Worm (Caenorhabditis elegans) whole organism, L4 larva: ENCODE measurements around the gene F01G4.6.

ENCODE experiments used
- F49E8.2 ChIP-seq: sonication (generic microtip); optimal IDR thresholded peaks from 2 replicates; lab custom pipeline; 2016; ENCODE audit warnings: missing compliant biosample characterization, mild to moderate bottlenecking, missing genetic modification characterization, borderline replicate concordance
- T26A8.4 ChIP-seq: fragments of 200-800 bp; sonication (Bioruptor generic); IDR thresholded peaks from 2 replicates; pipeline ENCODE4 v1.3.6; 2022; ENCODE audit warnings: missing genetic modification characterization, missing compliant biosample characterization
- aha-1 ChIP-seq: fragments of 150-350 bp; peaks from one replicate; lab custom pipeline; 2014; ENCODE audit warnings: missing biosample characterization, missing genetic modification characterization
- arid-1 ChIP-seq: fragments of 200-800 bp; sonication (Bioruptor generic); conservative IDR thresholded peaks from 2 replicates; pipeline ENCODE4 v1.3.6; 2022; ENCODE audit warnings: missing genetic modification reagents, missing genetic modification characterization, missing compliant biosample characterization
- ceh-82 ChIP-seq: sonication (generic microtip); optimal IDR thresholded peaks from 2 replicates; lab custom pipeline; 2017; ENCODE audit warnings: missing biosample characterization, missing genetic modification characterization
- ces-1 ChIP-seq: fragments of 150-350 bp; sonication (generic microtip); optimal IDR thresholded peaks from 4 replicates; lab custom pipeline; 2014; ENCODE audit warnings: missing biosample characterization, missing genetic modification reagents, missing genetic modification characterization
- cey-2 ChIP-seq: sonication (generic microtip); optimal IDR thresholded peaks from 3 replicates; lab custom pipeline; 2017; ENCODE audit warnings: missing genetic modification characterization, mild to moderate bottlenecking, missing compliant biosample characterization, antibody characterized with exemption, borderline replicate concordance; ENCODE audit not compliant: insufficient read depth
- daf-16 ChIP-seq, 3 experiments: sonication (generic microtip); optimal IDR thresholded peaks; 2 replicates each; lab custom pipeline; 2016 to 2017; ENCODE audit warnings: missing genetic modification characterization in 3 of 3, missing genetic modification reagents in 3 of 3, mild to moderate bottlenecking in 2 of 3, missing compliant biosample characterization in 2 of 3, missing biosample characterization in 1 of 3, moderate library complexity in 1 of 3
- dmd-8 ChIP-seq: fragments of 200-800 bp; sonication (Bioruptor generic); IDR thresholded peaks from 2 replicates; pipeline ENCODE4 v1.3.6; 2022; ENCODE audit warnings: missing genetic modification characterization, missing compliant biosample characterization
- dpl-1 ChIP-seq: fragments of 150-350 bp; optimal IDR thresholded peaks from 2 replicates; lab custom pipeline; 2014; ENCODE audit warnings: missing biosample characterization, missing genetic modification reagents, missing genetic modification characterization
- dve-1 ChIP-seq: sonication (generic microtip); optimal IDR thresholded peaks from 2 replicates; lab custom pipeline; 2017; ENCODE audit warnings: antibody characterized with exemption, mild to moderate bottlenecking, missing genetic modification characterization, missing compliant biosample characterization; ENCODE audit not compliant: insufficient read depth
- hif-1 ChIP-seq, 2 experiments: sonication (generic microtip); optimal IDR thresholded peaks; 2 replicates each; lab custom pipeline; 2016 to 2017; ENCODE audit warnings: missing compliant biosample characterization in 2 of 2, missing genetic modification characterization in 2 of 2, missing genetic modification reagents in 2 of 2, missing genotype in 2 of 2, mild to moderate bottlenecking in 1 of 2
- hlh-11 ChIP-seq: fragments of 200-800 bp; sonication (Bioruptor generic); optimal IDR thresholded peaks from 2 replicates; lab custom pipeline; 2018; ENCODE audit warnings: mild to moderate bottlenecking, missing genetic modification characterization, missing compliant biosample characterization
- hmg-1.1 ChIP-seq: fragments of 200-800 bp; sonication (Bioruptor generic); IDR thresholded peaks from 2 replicates; pipeline ENCODE4 v1.3.6; 2022; ENCODE audit warnings: missing genetic modification reagents, missing genetic modification characterization, missing compliant biosample characterization
- jun-1 ChIP-seq: fragments of 150-350 bp; optimal IDR thresholded peaks from 2 replicates; lab custom pipeline; 2014; ENCODE audit warnings: missing biosample characterization, missing genetic modification reagents, missing genetic modification characterization
- lim-7 ChIP-seq: fragments of 200-800 bp; sonication (Bioruptor generic); IDR thresholded peaks from 2 replicates; pipeline ENCODE4 v1.3.6; 2022; ENCODE audit warnings: missing genetic modification characterization, missing compliant biosample characterization
- lin-29 ChIP-seq: fragments of 200-800 bp; sonication (Bioruptor generic); IDR thresholded peaks from 2 replicates; pipeline ENCODE4 v1.3.6; 2022; ENCODE audit warnings: missing genetic modification reagents, missing genetic modification characterization, missing compliant biosample characterization
- lin-38 ChIP-seq: fragments of 200-800 bp; sonication (Bioruptor generic); IDR thresholded peaks from 2 replicates; pipeline ENCODE4 v1.3.6; 2022; ENCODE audit warnings: missing genetic modification reagents, missing genetic modification characterization, missing compliant biosample characterization
- lin-39 ChIP-seq: fragments of 150-350 bp; optimal IDR thresholded peaks from 2 replicates; lab custom pipeline; 2014; ENCODE audit warnings: missing biosample characterization, missing genetic modification reagents, missing genetic modification characterization
- lsy-2 ChIP-seq, 2 experiments: fragments of 150-350 bp in 1 of 2; sonication (generic microtip) in 1 of 2; optimal IDR thresholded peaks; 2 replicates each; lab custom pipeline; 2014 to 2017; ENCODE audit warnings: missing biosample characterization in 2 of 2, missing genetic modification characterization in 2 of 2
- mep-1 ChIP-seq: fragments of 150-350 bp; sonication (generic microtip); optimal IDR thresholded peaks from 3 replicates; lab custom pipeline; 2014; ENCODE audit warnings: missing biosample characterization, missing genetic modification characterization
- mes-2 ChIP-seq: sonication (generic microtip); optimal IDR thresholded peaks from 2 replicates; lab custom pipeline; 2016; ENCODE audit warnings: missing genotype, mild to moderate bottlenecking, missing genetic modification characterization, missing compliant biosample characterization; ENCODE audit not compliant: poor library complexity, severe bottlenecking
- mxl-3 ChIP-seq: fragments of 200-800 bp; sonication (Bioruptor generic); optimal IDR thresholded peaks from 2 replicates; lab custom pipeline; 2018; ENCODE audit warnings: mild to moderate bottlenecking, missing genetic modification characterization, missing compliant biosample characterization
- nhr-28 ChIP-seq: fragments of 150-350 bp; optimal IDR thresholded peaks from 2 replicates; lab custom pipeline; 2014; ENCODE audit warnings: missing biosample characterization, missing genetic modification characterization
- rbr-2 ChIP-seq: sonication (generic microtip); optimal IDR thresholded peaks from 2 replicates; lab custom pipeline; 2016; ENCODE audit warnings: missing genotype, missing genetic modification characterization, missing compliant biosample characterization
- set-16 ChIP-seq: fragments of 200-800 bp; sonication (Bioruptor generic); IDR thresholded peaks from 2 replicates; pipeline ENCODE4 v1.3.6; 2022; ENCODE audit warnings: missing genetic modification reagents, missing genetic modification characterization, missing compliant biosample characterization
- snpc-1.2 ChIP-seq: fragments of 200-800 bp; sonication (Bioruptor generic); IDR thresholded peaks from 2 replicates; pipeline ENCODE4 v1.3.6; 2022; ENCODE audit warnings: missing genetic modification reagents, missing genetic modification characterization, missing compliant biosample characterization
- unc-130 ChIP-seq: sonication (generic microtip); optimal IDR thresholded peaks from 2 replicates; lab custom pipeline; 2016; ENCODE audit warnings: missing genetic modification reagents, missing genetic modification characterization, missing compliant biosample characterization
- unc-39 ChIP-seq: sonication (generic microtip); optimal IDR thresholded peaks from 2 replicates; lab custom pipeline; 2017; ENCODE audit warnings: missing biosample characterization, missing genetic modification characterization
- unc-62 ChIP-seq, 3 experiments: fragments of 150-350 bp in 1 of 3; sonication (generic microtip); optimal IDR thresholded peaks in 2 of 3; peaks in 1 of 3; 1 replicate in 1 of 3; 2 replicates in 2 of 3; lab custom pipeline; 2014 to 2017; ENCODE audit warnings: missing biosample characterization in 3 of 3, missing genetic modification characterization in 3 of 3, missing genetic modification reagents in 3 of 3, missing genotype in 1 of 3

F01G4.6 gene

DNA sequence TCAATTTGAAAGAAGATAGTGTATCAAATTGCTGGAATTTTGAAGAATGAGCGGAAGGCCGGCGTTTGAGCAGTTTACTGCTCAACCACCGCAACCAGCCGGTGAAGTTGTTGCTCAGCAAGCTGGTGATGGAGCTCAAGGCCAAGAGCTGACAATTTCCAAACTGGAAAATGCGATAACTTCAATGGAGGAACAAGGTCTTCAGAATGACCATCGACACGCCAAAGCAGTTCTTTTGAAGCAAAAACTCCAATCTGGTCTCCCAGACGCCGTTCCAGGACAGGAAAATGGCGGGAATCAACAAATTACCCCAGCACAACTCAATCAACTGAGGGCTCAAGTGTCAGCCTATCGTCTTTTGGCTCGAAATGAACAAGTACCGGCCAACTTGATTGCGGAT lies 23.3 kb downstream of the F01G4.6 start:
- TF ChIP-seq ces-1 (GFP tag; lab: Kevin White, UChicago) (no peak), set-16 (GFP tag; lab: Robert Waterston, UW) (0 out of 2 replicates have a peak, but pooled peaks have one; percentile 6), unc-130 (GFP tag; lab: Kevin White, UChicago) (no peak), unc-62 (GFP tag; optimal IDR thresholded peaks at IDR 0.05 in 1 of 2; lab: Kevin White, UChicago) (peak in 1 of 2 experiments; percentile 92), unc-62 (tag; optimal IDR thresholded peaks at IDR 0.05; lab: Kevin White, UChicago) (no peak), lin-39 (no peak), lin-38 (no peak), hif-1 (tag; optimal IDR thresholded peaks at IDR 0.05; lab: Kevin White, UChicago) (no peak), hmg-1.1 (GFP tag; lab: Robert Waterston, UW) (no peak), unc-39 (tag; lab: Kevin White, UChicago) (no peak)
- TF ChIP-seq, all 104 proteins: peak for 2

DNA sequence TGAATTAATAATTGTTTCAGACTA lies 23.5 kb downstream of the F01G4.6 start, which contains the start of gene swsn-4:
Gene swsn-4 (plus strand): TSS at position 21 of the 24 bp plus-strand sequence.
- no peak for TF ChIP-seq cey-2 (tag; lab: Kevin White, UChicago)
- no peak for TF ChIP-seq ceh-82 (tag; lab: Kevin White, UChicago)
- no peak for TF ChIP-seq daf-16 (GFP tag; optimal IDR thresholded peaks at IDR 0.05; lab: Kevin White, UChicago)
- TF ChIP-seq daf-16 (tag; optimal IDR thresholded peaks at IDR 0.05; lab: Kevin White, UChicago), result no peak
- no peak for TF ChIP-seq ces-1 (GFP tag; lab: Kevin White, UChicago)
- TF ChIP-seq lin-38, result no peak
- no peak for TF ChIP-seq jun-1 (tag; lab: Kevin White, UChicago)
- TF ChIP-seq lim-7 (GFP tag; lab: Robert Waterston, UW), result no peak
- TF ChIP-seq dmd-8, result no peak
- no peak for TF ChIP-seq set-16 (GFP tag; lab: Robert Waterston, UW)
- TF ChIP-seq mes-2 (tag; lab: Kevin White, UChicago), result no peak

DNA sequence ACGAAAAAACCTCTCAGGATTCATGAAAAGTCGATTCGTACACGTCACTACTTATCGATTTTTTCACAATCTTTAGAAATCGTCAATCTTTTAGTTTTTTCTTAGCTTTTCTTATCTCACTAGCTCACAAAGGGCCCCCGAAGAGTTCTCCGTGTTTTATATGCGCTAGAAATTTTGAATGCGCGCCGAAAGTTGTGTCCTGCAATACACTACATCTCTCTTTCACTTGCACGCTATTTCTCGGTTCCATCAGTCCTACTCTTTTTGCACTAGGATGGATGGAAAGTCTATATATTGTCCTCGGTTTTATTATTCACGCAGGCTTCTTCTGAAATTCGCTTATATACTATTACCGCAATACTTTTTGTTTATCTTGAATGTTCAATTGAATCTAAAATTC lies 23.7 kb downstream of the F01G4.6 start:
- TF ChIP-seq nhr-28, result peak; percentile 15
- TF ChIP-seq dpl-1 (GFP tag; lab: Kevin White, UChicago), result peak; percentile 73
- no peak for TF ChIP-seq dve-1 (tag; lab: Kevin White, UChicago)
- TF ChIP-seq unc-62 (GFP tag; optimal IDR thresholded peaks at IDR 0.05 in 1 of 2; lab: Kevin White, UChicago), result peak in 1 of 2 experiments; percentile 33
- TF ChIP-seq unc-62 (tag; optimal IDR thresholded peaks at IDR 0.05; lab: Kevin White, UChicago), result no peak
- TF ChIP-seq, all 104 proteins: peak for 3

DNA sequence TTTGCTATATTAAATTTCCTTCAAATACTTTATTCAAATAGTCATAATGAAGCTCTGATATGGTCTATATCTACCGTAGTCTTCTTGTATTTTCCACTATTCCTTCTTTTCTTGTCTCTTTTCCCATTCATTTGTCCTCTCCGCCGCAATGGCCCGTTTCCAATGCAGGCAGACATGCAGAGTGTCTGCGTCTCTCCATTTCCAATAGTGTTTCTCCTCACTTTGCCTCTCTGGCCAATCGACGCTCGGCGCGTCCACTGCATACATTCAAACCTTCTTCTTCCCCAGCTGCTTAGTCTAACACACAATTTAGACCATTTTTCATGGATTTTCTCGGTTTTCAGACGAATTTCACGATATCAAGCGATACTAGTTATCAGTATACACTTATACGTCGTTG lies 24.1 kb downstream of the F01G4.6 start:
- no peak for TF ChIP-seq arid-1 (GFP tag; lab: Robert Waterston, UW)
- TF ChIP-seq hlh-11, result peak; percentile 39
- peak; percentile 74 for TF ChIP-seq aha-1 (tag; lab: Kevin White, UChicago)
- TF ChIP-seq lsy-2 (tag; optimal IDR thresholded peaks at IDR 0.05; lab: Kevin White, UChicago), result peak in 1 of 2 experiments; percentile 70
- peak; percentile 67 for TF ChIP-seq hmg-1.1 (GFP tag; lab: Robert Waterston, UW)
- TF ChIP-seq cey-2 (tag; lab: Kevin White, UChicago), result no peak
- TF ChIP-seq mxl-3 (GFP tag; lab: Kevin White, UChicago), result peak; percentile 32
- no peak for TF ChIP-seq daf-16 (GFP tag; optimal IDR thresholded peaks at IDR 0.05; lab: Kevin White, UChicago)
- peak; percentile 16 for TF ChIP-seq daf-16 (tag; optimal IDR thresholded peaks at IDR 0.05; lab: Kevin White, UChicago)
- peak; percentile 66 for TF ChIP-seq mes-2 (tag; lab: Kevin White, UChicago)
- no peak for TF ChIP-seq lin-39
- peak; percentile 12 for TF ChIP-seq rbr-2 (tag; lab: Kevin White, UChicago)
- no peak for TF ChIP-seq T26A8.4 (GFP tag; lab: Robert Waterston, UW)
- TF ChIP-seq lin-29 (GFP tag; lab: Robert Waterston, UW), result no peak
- TF ChIP-seq mep-1, result peak; percentile 46

DNA sequence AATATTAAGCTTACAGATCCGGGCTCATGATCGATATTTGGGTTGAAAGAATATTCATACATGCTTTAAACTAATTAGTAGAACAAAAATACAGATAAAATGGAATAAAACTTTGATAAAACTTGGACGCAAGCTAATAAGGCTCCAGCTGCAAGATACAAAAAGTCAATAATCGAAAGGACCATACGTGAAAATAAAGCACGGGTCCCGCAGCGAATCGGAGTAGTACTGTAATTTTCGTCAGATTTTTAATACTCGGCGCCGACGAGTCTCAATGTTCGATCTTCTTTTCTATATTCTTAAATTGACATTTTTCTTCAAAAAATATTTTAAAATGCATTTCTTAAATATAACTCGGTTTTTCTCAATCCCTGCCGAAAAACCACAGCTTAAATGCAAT lies 24.6 kb downstream of the F01G4.6 start, which contains the start of gene spo-11:
Gene spo-11 (minus strand): TSS at position 189 of the 400 bp plus-strand sequence.
- TF ChIP-seq F49E8.2 (tag; lab: Kevin White, UChicago), result peak; percentile 3
- no peak for TF ChIP-seq snpc-1.2
